Worm (Caenorhabditis elegans) whole organism, late embryonic: Measurements from ENCODE around the gene K07G6.1.

ENCODE experiments used
- K09A11.1 ChIP-seq: sonication (generic microtip); optimal IDR thresholded peaks from 2 replicates; lab custom pipeline; 2017; ENCODE audit warnings: antibody characterized with exemption, mild to moderate bottlenecking, missing genetic modification characterization, missing compliant biosample characterization; ENCODE audit not compliant: insufficient read depth
- ceh-2 ChIP-seq: sonication (generic microtip); optimal IDR thresholded peaks from 2 replicates; lab custom pipeline; 2016; ENCODE audit warnings: missing genotype, missing genetic modification characterization, missing compliant biosample characterization
- ceh-24 ChIP-seq: sonication (generic microtip); optimal IDR thresholded peaks from 2 replicates; lab custom pipeline; 2016; ENCODE audit warnings: mild to moderate bottlenecking, missing genetic modification characterization, missing compliant biosample characterization
- eyg-1 ChIP-seq: sonication (generic microtip); optimal IDR thresholded peaks from 2 replicates; lab custom pipeline; 2016; ENCODE audit warnings: missing genotype, missing genetic modification characterization, missing compliant biosample characterization
- fax-1 ChIP-seq: sonication (generic microtip); optimal IDR thresholded peaks from 2 replicates; lab custom pipeline; 2016; ENCODE audit warnings: missing genotype, missing genetic modification characterization, missing compliant biosample characterization
- lin-11 ChIP-seq: fragments of 200-800 bp; sonication (Bioruptor generic); optimal IDR thresholded peaks from 2 replicates; lab custom pipeline; 2018; ENCODE audit warnings: mild to moderate bottlenecking, missing genetic modification characterization, missing compliant biosample characterization
- nfya-1 ChIP-seq: sonication (generic microtip); optimal IDR thresholded peaks from 2 replicates; lab custom pipeline; 2017; ENCODE audit warnings: missing genetic modification characterization, mild to moderate bottlenecking, missing compliant biosample characterization, antibody characterized with exemption, moderate library complexity
- odd-2 ChIP-seq: sonication (generic microtip); optimal IDR thresholded peaks from 2 replicates; lab custom pipeline; 2017; ENCODE audit warnings: antibody characterized with exemption, mild to moderate bottlenecking, missing genetic modification characterization, missing compliant biosample characterization
- pha-4 ChIP-seq: fragments of 150-350 bp; optimal IDR thresholded peaks from 2 replicates; lab custom pipeline; 2018; ENCODE audit warnings: missing biosample characterization, missing genetic modification reagents, missing genetic modification characterization
- ref-2 ChIP-seq: sonication (generic microtip); optimal IDR thresholded peaks from 2 replicates; lab custom pipeline; 2016; ENCODE audit warnings: missing genetic modification characterization, missing compliant biosample characterization
- ttx-3 ChIP-seq: sonication (generic microtip); optimal IDR thresholded peaks from 2 replicates; lab custom pipeline; 2016; ENCODE audit warnings: missing genetic modification reagents, missing genetic modification characterization, missing compliant biosample characterization

DNA sequence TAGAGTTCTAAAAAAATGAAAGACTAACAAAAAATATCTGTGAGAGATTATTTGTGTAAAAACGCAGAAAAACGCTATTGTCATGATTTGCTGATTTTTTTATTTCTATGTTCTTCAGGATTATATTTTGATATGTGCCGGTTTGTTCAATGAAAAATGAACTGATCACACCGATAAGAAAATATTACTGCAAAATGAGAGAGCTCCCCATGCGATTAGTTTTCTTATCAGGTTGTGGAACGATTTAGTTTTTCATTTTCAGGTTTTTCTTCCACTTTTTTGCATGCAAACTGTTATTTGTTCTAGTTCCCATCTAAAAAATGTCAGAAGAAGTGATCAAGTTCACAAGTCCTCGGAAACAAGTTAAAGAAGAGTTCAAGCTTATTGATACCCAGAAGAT, 13.1 kb upstream of the K07G6.1 start, which contains the start of gene btb-9:
- TF ChIP-seq nfya-1 (tag; lab: Kevin White, UChicago) (no peak), fax-1 (tag; lab: Kevin White, UChicago) (no peak), eyg-1 (no peak), odd-2 (tag; lab: Kevin White, UChicago) (no peak), K09A11.1 (tag; lab: Kevin White, UChicago) (no peak), pha-4 (tag; lab: Kevin White, UChicago) (no peak), ttx-3 (tag; lab: Kevin White, UChicago) (no peak), lin-11 (no peak), ceh-24 (no peak), ref-2 (tag; lab: Kevin White, UChicago) (no peak), ceh-2 (tag; lab: Kevin White, UChicago) (no peak)
